Worm (Caenorhabditis elegans) whole organism, L4 larva: Measurements from ENCODE around the gene hsp-6.

Experiments
- R02D3.7 ChIP-seq: fragments of 150-350 bp; sonication (generic microtip); optimal IDR thresholded peaks from 3 replicates; lab custom pipeline; 2014; ENCODE audit warnings: missing biosample characterization, missing genetic modification characterization
- T26A8.4 ChIP-seq: fragments of 200-800 bp; sonication (Bioruptor generic); IDR thresholded peaks from 2 replicates; pipeline ENCODE4 v1.3.6; 2022; ENCODE audit warnings: missing genetic modification characterization, missing compliant biosample characterization
- Y105C5A.15 ChIP-seq: fragments of 200-800 bp; sonication (Bioruptor generic); IDR thresholded peaks from 2 replicates; pipeline ENCODE4 v1.3.6; 2022; ENCODE audit warnings: missing genetic modification characterization, missing compliant biosample characterization
- Y5F2A.4 ChIP-seq: fragments of 200-800 bp; sonication (Bioruptor generic); optimal IDR thresholded peaks from 2 replicates; lab custom pipeline; 2018; ENCODE audit warnings: mild to moderate bottlenecking, missing genetic modification characterization, missing compliant biosample characterization
- ZK546.5 ChIP-seq, 2 experiments: sonication (generic microtip); optimal IDR thresholded peaks; 2 replicates each; lab custom pipeline; 2017; ENCODE audit warnings: missing biosample characterization in 2 of 2, missing genetic modification characterization in 2 of 2
- aha-1 ChIP-seq: fragments of 150-350 bp; peaks from one replicate; lab custom pipeline; 2014; ENCODE audit warnings: missing biosample characterization, missing genetic modification characterization
- attf-4 ChIP-seq: sonication (generic microtip); optimal IDR thresholded peaks from 3 replicates; lab custom pipeline; 2017; ENCODE audit warnings: missing biosample characterization, missing genetic modification characterization
- ceh-28 ChIP-seq: fragments of 150-350 bp; optimal IDR thresholded peaks from 2 replicates; lab custom pipeline; 2014; ENCODE audit warnings: missing biosample characterization, missing genetic modification reagents, missing genetic modification characterization
- ceh-32 ChIP-seq: sonication (generic microtip); optimal IDR thresholded peaks from 2 replicates; lab custom pipeline; 2016; ENCODE audit warnings: mild to moderate bottlenecking, missing genetic modification characterization, missing compliant biosample characterization; ENCODE audit not compliant: poor library complexity
- cey-2 ChIP-seq: sonication (generic microtip); optimal IDR thresholded peaks from 3 replicates; lab custom pipeline; 2017; ENCODE audit warnings: missing genetic modification characterization, mild to moderate bottlenecking, missing compliant biosample characterization, antibody characterized with exemption, borderline replicate concordance; ENCODE audit not compliant: insufficient read depth
- daf-16 ChIP-seq, 3 experiments: sonication (generic microtip); optimal IDR thresholded peaks; 2 replicates each; lab custom pipeline; 2016 to 2017; ENCODE audit warnings: missing genetic modification characterization in 3 of 3, missing genetic modification reagents in 3 of 3, mild to moderate bottlenecking in 2 of 3, missing compliant biosample characterization in 2 of 3, missing biosample characterization in 1 of 3, moderate library complexity in 1 of 3
- dmd-8 ChIP-seq: fragments of 200-800 bp; sonication (Bioruptor generic); IDR thresholded peaks from 2 replicates; pipeline ENCODE4 v1.3.6; 2022; ENCODE audit warnings: missing genetic modification characterization, missing compliant biosample characterization
- dmd-9 ChIP-seq: fragments of 200-800 bp; sonication (Bioruptor generic); IDR thresholded peaks from 2 replicates; pipeline ENCODE4 v1.3.6; 2022; ENCODE audit warnings: missing genetic modification reagents, missing genetic modification characterization, missing compliant biosample characterization
- dve-1 ChIP-seq: sonication (generic microtip); optimal IDR thresholded peaks from 2 replicates; lab custom pipeline; 2017; ENCODE audit warnings: antibody characterized with exemption, mild to moderate bottlenecking, missing genetic modification characterization, missing compliant biosample characterization; ENCODE audit not compliant: insufficient read depth
- egl-27 ChIP-seq: sonication (generic microtip); optimal IDR thresholded peaks from 3 replicates; lab custom pipeline; 2017; ENCODE audit warnings: missing biosample characterization, missing genetic modification reagents, missing genetic modification characterization
- egl-43 ChIP-seq: fragments of 200-800 bp; sonication (Bioruptor generic); IDR thresholded peaks from 2 replicates; pipeline ENCODE4 v1.3.6; 2022; ENCODE audit warnings: missing genetic modification reagents, missing genetic modification characterization, missing compliant biosample characterization
- hif-1 ChIP-seq, 2 experiments: sonication (generic microtip); optimal IDR thresholded peaks; 2 replicates each; lab custom pipeline; 2016 to 2017; ENCODE audit warnings: missing compliant biosample characterization in 2 of 2, missing genetic modification characterization in 2 of 2, missing genetic modification reagents in 2 of 2, missing genotype in 2 of 2, mild to moderate bottlenecking in 1 of 2
- hlh-30 ChIP-seq: sonication (generic microtip); optimal IDR thresholded peaks from 2 replicates; lab custom pipeline; 2017; ENCODE audit warnings: antibody characterized with exemption, mild to moderate bottlenecking, missing genetic modification characterization, missing compliant biosample characterization; ENCODE audit not compliant: insufficient read depth
- lin-13 ChIP-seq: fragments of 150-350 bp; optimal IDR thresholded peaks from 2 replicates; lab custom pipeline; 2014; ENCODE audit warnings: missing biosample characterization, missing genetic modification reagents, missing genetic modification characterization
- lin-15B ChIP-seq: fragments of 150-350 bp; sonication (generic microtip); optimal IDR thresholded peaks from 3 replicates; lab custom pipeline; 2014; ENCODE audit warnings: missing biosample characterization, missing genetic modification characterization
- lsy-2 ChIP-seq, 2 experiments: fragments of 150-350 bp in 1 of 2; sonication (generic microtip) in 1 of 2; optimal IDR thresholded peaks; 2 replicates each; lab custom pipeline; 2014 to 2017; ENCODE audit warnings: missing biosample characterization in 2 of 2, missing genetic modification characterization in 2 of 2
- madf-5 ChIP-seq, 2 experiments: fragments of 200-800 bp; sonication (Bioruptor generic); IDR thresholded peaks; 2 replicates each; pipeline ENCODE4 v1.3.6; 2022; ENCODE audit warnings: missing compliant biosample characterization in 2 of 2, missing genetic modification characterization in 2 of 2
- mdl-1 ChIP-seq, 2 experiments: fragments of 150-350 bp in 1 of 2; sonication (generic microtip) in 1 of 2; optimal IDR thresholded peaks; 2 replicates each; lab custom pipeline; 2014 to 2017; ENCODE audit warnings: missing biosample characterization in 2 of 2, missing genetic modification characterization in 2 of 2
- mdt-29 ChIP-seq: fragments of 200-800 bp; sonication (Bioruptor generic); IDR thresholded peaks from 2 replicates; pipeline ENCODE4 v1.3.6; 2022; ENCODE audit warnings: missing genetic modification reagents, missing genetic modification characterization, missing compliant biosample characterization
- mep-1 ChIP-seq: fragments of 150-350 bp; sonication (generic microtip); optimal IDR thresholded peaks from 3 replicates; lab custom pipeline; 2014; ENCODE audit warnings: missing biosample characterization, missing genetic modification characterization
- mxl-2 ChIP-seq: fragments of 200-800 bp; sonication (Bioruptor generic); conservative IDR thresholded peaks from 2 replicates; pipeline ENCODE4 v1.3.6; 2022; ENCODE audit warnings: missing genetic modification reagents, missing genetic modification characterization, missing compliant biosample characterization
- mxl-3 ChIP-seq: fragments of 200-800 bp; sonication (Bioruptor generic); optimal IDR thresholded peaks from 2 replicates; lab custom pipeline; 2018; ENCODE audit warnings: mild to moderate bottlenecking, missing genetic modification characterization, missing compliant biosample characterization
- nhr-102 ChIP-seq: sonication (generic microtip); optimal IDR thresholded peaks from 2 replicates; lab custom pipeline; 2016; ENCODE audit warnings: mild to moderate bottlenecking, missing genetic modification characterization, moderate library complexity, missing compliant biosample characterization
- nhr-11 ChIP-seq: fragments of 150-350 bp; optimal IDR thresholded peaks from 2 replicates; lab custom pipeline; 2014; ENCODE audit warnings: missing biosample characterization, missing genetic modification characterization
- nhr-111 ChIP-seq: fragments of 200-800 bp; sonication (Bioruptor generic); optimal IDR thresholded peaks from 2 replicates; lab custom pipeline; 2018; ENCODE audit warnings: mild to moderate bottlenecking, missing genetic modification characterization, missing compliant biosample characterization
- nhr-28 ChIP-seq: fragments of 150-350 bp; optimal IDR thresholded peaks from 2 replicates; lab custom pipeline; 2014; ENCODE audit warnings: missing biosample characterization, missing genetic modification characterization
- nhr-42 ChIP-seq: fragments of 200-800 bp; sonication (Bioruptor generic); IDR thresholded peaks from 2 replicates; pipeline ENCODE4 v1.3.6; 2022; ENCODE audit warnings: missing genetic modification characterization, missing compliant biosample characterization
- nhr-6 ChIP-seq: fragments of 150-350 bp; optimal IDR thresholded peaks from 2 replicates; lab custom pipeline; 2014; ENCODE audit warnings: missing biosample characterization, missing genetic modification characterization
- pha-4 ChIP-seq, 2 experiments: fragments of 150-350 bp in 1 of 2; fragments of 200-800 bp in 1 of 2; sonication (Bioruptor generic) in 1 of 2; IDR thresholded peaks in 1 of 2; optimal IDR thresholded peaks in 1 of 2; 2 replicates each; pipeline versions ENCODE4 v1.3.6 to Lab custom; 2014 to 2022; ENCODE audit warnings: missing genetic modification characterization in 2 of 2, missing genetic modification reagents in 2 of 2, missing biosample characterization in 1 of 2, missing compliant biosample characterization in 1 of 2
- pqm-1 ChIP-seq: sonication (generic microtip); optimal IDR thresholded peaks from 2 replicates; lab custom pipeline; 2017; ENCODE audit warnings: missing biosample characterization, missing genetic modification characterization
- saeg-2 ChIP-seq: fragments of 200-800 bp; sonication (Bioruptor generic); IDR thresholded peaks from 2 replicates; pipeline ENCODE4 v1.3.6; 2022; ENCODE audit warnings: missing genetic modification reagents, missing genetic modification characterization, missing compliant biosample characterization
- skn-1 ChIP-seq: fragments of 150-350 bp; optimal IDR thresholded peaks from 2 replicates; lab custom pipeline; 2014; ENCODE audit warnings: missing biosample characterization, missing genetic modification characterization
- spr-3 ChIP-seq: fragments of 200-800 bp; sonication (Bioruptor generic); optimal IDR thresholded peaks from 2 replicates; lab custom pipeline; 2018; ENCODE audit warnings: mild to moderate bottlenecking, missing genetic modification characterization, missing compliant biosample characterization
- unc-39 ChIP-seq: sonication (generic microtip); optimal IDR thresholded peaks from 2 replicates; lab custom pipeline; 2017; ENCODE audit warnings: missing biosample characterization, missing genetic modification characterization
- vab-7 ChIP-seq: fragments of 200-800 bp; sonication (Bioruptor generic); IDR thresholded peaks from 2 replicates; pipeline ENCODE4 v1.3.6; 2022; ENCODE audit warnings: missing genetic modification reagents, missing genetic modification characterization, missing compliant biosample characterization
- zfp-3 ChIP-seq: fragments of 200-800 bp; sonication (Bioruptor generic); conservative IDR thresholded peaks from 2 replicates; pipeline ENCODE4 v1.3.6; 2022; ENCODE audit warnings: missing genetic modification reagents, missing genetic modification characterization, missing compliant biosample characterization
- ztf-7 ChIP-seq: fragments of 150-350 bp; optimal IDR thresholded peaks from 2 replicates; lab custom pipeline; 2014; ENCODE audit warnings: missing biosample characterization, missing genetic modification characterization

Gene hsp-6

DNA sequence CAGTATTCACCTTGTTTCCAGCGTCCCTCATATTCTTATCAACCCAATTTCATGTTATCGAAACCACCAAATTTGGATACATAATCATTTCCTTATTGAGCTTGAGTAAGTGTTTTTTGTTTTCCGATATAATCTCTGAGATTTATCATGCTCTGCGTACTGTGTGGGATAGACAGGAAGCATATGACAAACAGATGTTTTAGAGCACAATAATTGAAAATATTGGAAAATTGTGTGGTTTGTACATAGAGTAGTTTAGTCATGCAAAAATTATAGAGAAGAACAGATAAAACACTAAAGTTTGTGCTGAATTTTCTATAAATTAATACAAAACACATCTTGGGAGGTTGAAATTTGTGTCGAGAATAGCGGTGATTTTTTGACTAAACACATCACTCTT lies 42.1 kb upstream of the hsp-6 start:
- TF ChIP-seq mxl-3 (no peak), egl-27 (no peak), Y105C5A.15 (GFP tag; lab: Robert Waterston, UW) (no peak), ceh-32 (tag; lab: Kevin White, UChicago) (no peak), lin-15B (no peak), lsy-2 (tag; optimal IDR thresholded peaks at IDR 0.05; lab: Kevin White, UChicago) (no peak), nhr-102 (tag; lab: Kevin White, UChicago) (no peak), spr-3 (GFP tag; lab: Kevin White, UChicago) (no peak), nhr-42 (GFP tag; lab: Robert Waterston, UW) (no peak), saeg-2 (no peak), vab-7 (no peak), skn-1 (tag; lab: Kevin White, UChicago) (no peak), madf-5 (GFP tag; IDR thresholded peaks at IDR 0.05; lab: Robert Waterston, UW) (no peak), zfp-3 (GFP tag; lab: Robert Waterston, UW) (no peak), aha-1 (tag; lab: Kevin White, UChicago) (no peak)

DNA sequence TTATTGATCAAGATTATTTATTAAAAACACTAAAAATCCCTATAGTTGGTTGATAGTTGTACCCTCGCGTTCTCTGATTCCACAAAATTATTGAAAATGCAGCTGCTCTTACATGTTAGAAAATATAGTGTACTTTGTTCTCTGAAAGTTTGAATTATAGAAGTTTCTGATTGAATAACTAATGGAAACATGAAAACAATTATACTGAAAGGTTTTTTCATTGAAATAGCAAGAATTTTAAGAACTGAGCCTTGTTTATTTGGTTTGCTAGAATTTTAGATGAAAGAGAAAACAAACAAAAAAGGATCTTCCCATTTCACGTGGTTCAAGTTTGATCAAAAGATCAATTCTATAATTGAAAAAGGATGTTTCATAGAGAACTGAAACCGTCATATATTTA lies 41.0 kb upstream of the hsp-6 start:
- TF ChIP-seq dve-1 (tag; lab: Kevin White, UChicago) = no peak

DNA sequence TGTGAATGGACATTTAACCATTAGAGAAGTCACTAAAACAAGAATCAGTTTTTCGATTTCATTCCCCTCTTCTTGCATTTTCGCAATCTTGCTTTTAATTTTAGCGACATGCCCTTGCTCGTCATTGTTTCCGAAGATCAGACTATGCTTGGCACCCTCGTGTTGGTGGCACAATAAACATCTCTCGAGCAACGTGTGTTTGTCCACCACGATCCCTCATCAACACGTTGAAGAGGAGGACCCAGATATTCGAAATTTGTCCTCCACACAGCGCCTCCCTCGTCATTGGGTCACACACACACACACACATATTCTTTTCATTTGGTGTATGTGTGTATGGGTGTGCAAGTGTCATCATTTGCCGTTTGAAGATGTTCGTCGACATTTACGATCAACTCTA lies 38.8 kb upstream of the hsp-6 start, which contains the start of gene srd-32:
TSS of gene srd-32 (plus strand) at position 301 of the 400 bp plus-strand sequence.
- TF ChIP-seq mxl-3 (peak; percentile 39), Y5F2A.4 (GFP tag; lab: Kevin White, UChicago) (no peak), mep-1 (tag; lab: Kevin White, UChicago) (no peak), unc-39 (tag; lab: Kevin White, UChicago) (no peak), ceh-28 (tag; lab: Kevin White, UChicago) (no peak), ZK546.5 (tag; optimal IDR thresholded peaks at IDR 0.05; lab: Kevin White, UChicago) (no peak), dmd-9 (GFP tag; lab: Robert Waterston, UW) (no peak), mxl-2 (GFP tag; lab: Robert Waterston, UW) (no peak)

DNA sequence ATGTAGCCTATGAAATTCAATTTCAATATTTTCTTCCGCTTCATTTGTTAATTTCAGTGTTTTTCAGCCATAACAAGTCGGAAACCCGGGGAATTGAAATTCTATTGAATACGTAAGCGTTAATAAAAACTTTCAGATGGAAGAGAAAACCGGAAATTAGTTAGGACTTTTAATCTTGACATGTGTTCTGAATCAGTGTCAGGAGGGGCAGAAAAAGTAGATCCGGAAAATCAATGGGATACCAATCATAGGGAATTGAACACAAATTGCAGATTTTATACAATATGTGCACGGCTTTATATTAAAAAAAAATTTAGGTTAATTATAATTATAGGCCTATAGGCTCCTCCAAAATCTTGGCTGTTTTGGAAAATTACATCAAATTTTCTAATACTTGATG lies 37.8 kb upstream of the hsp-6 start:
- no peak for TF ChIP-seq ZK546.5 (tag; optimal IDR thresholded peaks at IDR 0.05; lab: Kevin White, UChicago)
- no peak for TF ChIP-seq Y5F2A.4 (GFP tag; lab: Kevin White, UChicago)
- TF ChIP-seq dmd-8 (GFP tag; lab: Robert Waterston, UW) = no peak
- no peak for TF ChIP-seq R02D3.7 (tag; lab: Kevin White, UChicago)
- TF ChIP-seq madf-5 (GFP tag; IDR thresholded peaks at IDR 0.05; lab: Robert Waterston, UW) = no peak
- TF ChIP-seq egl-43 = no peak
- TF ChIP-seq vab-7 = no peak
- TF ChIP-seq nhr-111 (GFP tag; lab: Kevin White, UChicago) = no peak
- TF ChIP-seq egl-27 = no peak
- TF ChIP-seq pha-4 (GFP tag; IDR thresholded peaks at IDR 0.05; lab: Robert Waterston, UW) = no peak
- TF ChIP-seq pha-4 (tag; optimal IDR thresholded peaks at IDR 0.05; lab: Kevin White, UChicago) = no peak
- TF ChIP-seq, all 104 proteins: peak for 0

DNA sequence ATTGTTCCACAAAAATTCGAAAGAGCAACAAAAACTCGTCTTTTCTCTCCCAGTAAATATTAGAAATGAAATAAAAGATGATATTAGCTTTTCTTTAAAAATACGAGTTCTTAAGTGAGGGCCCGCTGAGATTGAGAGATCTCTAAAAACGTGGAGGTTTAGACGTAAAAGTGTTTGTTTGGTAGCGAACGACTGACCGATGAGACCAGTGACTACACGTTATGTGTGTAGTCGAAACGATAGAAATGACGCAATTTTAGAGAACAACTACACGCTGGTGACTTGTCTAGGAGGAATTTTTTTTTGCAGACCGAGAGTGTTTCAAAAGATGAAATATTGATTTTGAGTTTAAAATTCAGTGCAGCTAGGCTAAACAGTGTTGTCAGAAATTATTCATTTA lies 36.2 kb upstream of the hsp-6 start, which contains the start of gene C37H5.13:
TSS of gene C37H5.13 (minus strand) at position 229 of the 400 bp plus-strand sequence.
- peak; percentile 28 for TF ChIP-seq mep-1 (tag; lab: Kevin White, UChicago)
- no peak for TF ChIP-seq mxl-3
- peak; percentile 45 for TF ChIP-seq dve-1 (tag; lab: Kevin White, UChicago)
- no peak for TF ChIP-seq attf-4 (tag; lab: Kevin White, UChicago)
- TF ChIP-seq pqm-1 (tag; lab: Kevin White, UChicago) = no peak
- TF ChIP-seq nhr-11 (tag; lab: Kevin White, UChicago) = peak; percentile 11
- TF ChIP-seq lsy-2 (tag; optimal IDR thresholded peaks at IDR 0.05; lab: Kevin White, UChicago) = peak in 1 of 2 experiments; percentile 19
- no peak for TF ChIP-seq dmd-8 (GFP tag; lab: Robert Waterston, UW)
- TF ChIP-seq cey-2 = no peak
- TF ChIP-seq nhr-6 = no peak
- peak; percentile 48 for TF ChIP-seq hlh-30
- TF ChIP-seq nhr-28 = peak; percentile 98
- TF ChIP-seq hif-1 (tag; optimal IDR thresholded peaks at IDR 0.05; lab: Kevin White, UChicago) = peak in 1 of 2 experiments; percentile 2
- TF ChIP-seq aha-1 (tag; lab: Kevin White, UChicago) = no peak
- TF ChIP-seq daf-16 (GFP tag; optimal IDR thresholded peaks at IDR 0.05; lab: Kevin White, UChicago) = no peak
- TF ChIP-seq daf-16 (tag; optimal IDR thresholded peaks at IDR 0.05; lab: Kevin White, UChicago) = peak; percentile 42
- no peak for TF ChIP-seq mdt-29 (GFP tag; lab: Robert Waterston, UW)
- TF ChIP-seq ztf-7 = peak; percentile 56
- TF ChIP-seq T26A8.4 (GFP tag; lab: Robert Waterston, UW) = no peak
- TF ChIP-seq mdl-1 (tag; optimal IDR thresholded peaks at IDR 0.05; lab: Kevin White, UChicago) = peak in 1 of 2 experiments; percentile 27
- TF ChIP-seq lin-13 = no peak
